Worm (Caenorhabditis elegans) whole organism, L3 larva: ENCODE data around the gene col-40.

Experiments
- R02D3.7 ChIP-seq: fragments of 150-350 bp; optimal IDR thresholded peaks from 2 replicates; lab custom pipeline; 2014; ENCODE audit warnings: missing biosample characterization, missing genetic modification characterization
- aly-2 ChIP-seq: fragments of 150-350 bp; optimal IDR thresholded peaks from 2 replicates; lab custom pipeline; 2014; ENCODE audit warnings: missing biosample characterization, missing genetic modification characterization
- ceh-82 ChIP-seq: fragments of 150-350 bp; optimal IDR thresholded peaks from 2 replicates; lab custom pipeline; 2014; ENCODE audit warnings: missing biosample characterization, missing genetic modification characterization
- daf-12 ChIP-seq: fragments of 150-350 bp; optimal IDR thresholded peaks from 2 replicates; lab custom pipeline; 2014; ENCODE audit warnings: missing biosample characterization, missing genetic modification reagents, missing genetic modification characterization
- egl-5 ChIP-seq: fragments of 150-350 bp; optimal IDR thresholded peaks from 2 replicates; lab custom pipeline; 2017; ENCODE audit warnings: missing biosample characterization, missing genetic modification reagents, missing genetic modification characterization, inconsistent platforms
- elt-1 ChIP-seq: fragments of 150-350 bp; optimal IDR thresholded peaks from 2 replicates; lab custom pipeline; 2014; ENCODE audit warnings: missing biosample characterization, missing genetic modification characterization
- elt-2 ChIP-seq: sonication (generic microtip); optimal IDR thresholded peaks from 2 replicates; lab custom pipeline; 2016; ENCODE audit warnings: missing genetic modification reagents, mild to moderate bottlenecking, missing genetic modification characterization, missing compliant biosample characterization
- elt-3 ChIP-seq, 3 experiments: fragments of 150-350 bp in 1 of 3; sonication (generic microtip) in 2 of 3; optimal IDR thresholded peaks; 2 replicates in 2 of 3; 4 replicates in 1 of 3; lab custom pipeline; 2014 to 2017; ENCODE audit warnings: missing biosample characterization in 3 of 3, missing genetic modification characterization in 3 of 3
- eor-1 ChIP-seq, 2 experiments: fragments of 150-350 bp; optimal IDR thresholded peaks; 2 replicates each; lab custom pipeline; 2014 to 2018; ENCODE audit warnings: missing biosample characterization in 2 of 2, missing genetic modification characterization in 2 of 2
- fos-1 ChIP-seq: fragments of 150-350 bp; optimal IDR thresholded peaks from 2 replicates; lab custom pipeline; 2014; ENCODE audit warnings: missing biosample characterization, missing genetic modification characterization
- lin-39 ChIP-seq: fragments of 150-350 bp; optimal IDR thresholded peaks from 2 replicates; lab custom pipeline; 2018; ENCODE audit warnings: missing biosample characterization, missing genetic modification reagents, missing genetic modification characterization
- mdl-1 ChIP-seq: fragments of 150-350 bp; optimal IDR thresholded peaks from 2 replicates; lab custom pipeline; 2014; ENCODE audit warnings: missing biosample characterization, missing genetic modification characterization
- nfya-1 ChIP-seq: sonication (generic microtip); optimal IDR thresholded peaks from 2 replicates; lab custom pipeline; 2017; ENCODE audit warnings: missing genetic modification characterization, mild to moderate bottlenecking, missing compliant biosample characterization, antibody characterized with exemption, moderate library complexity; ENCODE audit not compliant: insufficient read depth
- nhr-11 ChIP-seq: fragments of 150-350 bp; optimal IDR thresholded peaks from 2 replicates; lab custom pipeline; 2014; ENCODE audit warnings: missing biosample characterization, missing genetic modification characterization
- nhr-12 ChIP-seq: fragments of 150-350 bp; optimal IDR thresholded peaks from 2 replicates; lab custom pipeline; 2014; ENCODE audit warnings: missing biosample characterization, missing genetic modification characterization
- nhr-23 ChIP-seq: fragments of 150-350 bp; optimal IDR thresholded peaks from 2 replicates; lab custom pipeline; 2014; ENCODE audit warnings: missing biosample characterization, missing genetic modification reagents, missing genetic modification characterization
- nhr-237 ChIP-seq: fragments of 150-350 bp; optimal IDR thresholded peaks from 2 replicates; lab custom pipeline; 2014; ENCODE audit warnings: missing biosample characterization, missing genetic modification characterization
- nhr-25 ChIP-seq: sonication (generic microtip); optimal IDR thresholded peaks from 2 replicates; lab custom pipeline; 2017; ENCODE audit warnings: missing biosample characterization, missing genetic modification characterization
- nhr-28 ChIP-seq: fragments of 150-350 bp; optimal IDR thresholded peaks from 2 replicates; lab custom pipeline; 2014; ENCODE audit warnings: missing biosample characterization, missing genetic modification characterization
- nhr-43 ChIP-seq: sonication (generic microtip); optimal IDR thresholded peaks from 2 replicates; lab custom pipeline; 2016; ENCODE audit warnings: mild to moderate bottlenecking, missing genetic modification characterization, missing compliant biosample characterization; ENCODE audit not compliant: poor library complexity, severe bottlenecking
- nhr-67 ChIP-seq: fragments of 150-350 bp; optimal IDR thresholded peaks from 2 replicates; lab custom pipeline; 2014; ENCODE audit warnings: missing biosample characterization, missing genetic modification characterization
- nhr-77 ChIP-seq: fragments of 150-350 bp; optimal IDR thresholded peaks from 2 replicates; lab custom pipeline; 2014; ENCODE audit warnings: missing biosample characterization, missing genetic modification characterization
- pha-4 ChIP-seq: fragments of 150-350 bp; optimal IDR thresholded peaks from 2 replicates; lab custom pipeline; 2014; ENCODE audit warnings: missing biosample characterization, missing genetic modification reagents, missing genetic modification characterization
- pqm-1 ChIP-seq: fragments of 150-350 bp; optimal IDR thresholded peaks from 2 replicates; lab custom pipeline; 2017; ENCODE audit warnings: missing biosample characterization, missing genetic modification characterization, inconsistent platforms
- skn-1 ChIP-seq: fragments of 150-350 bp; optimal IDR thresholded peaks from 2 replicates; lab custom pipeline; 2014; ENCODE audit warnings: missing biosample characterization, missing genetic modification characterization
- tbx-2 ChIP-seq: sonication (generic microtip); optimal IDR thresholded peaks from 2 replicates; lab custom pipeline; 2016; ENCODE audit warnings: mild to moderate bottlenecking, missing genetic modification characterization, missing compliant biosample characterization
- unc-39 ChIP-seq: sonication (generic microtip); optimal IDR thresholded peaks from 4 replicates; lab custom pipeline; 2017; ENCODE audit warnings: missing biosample characterization, missing genetic modification characterization
- unc-62 ChIP-seq: fragments of 150-350 bp; sonication (generic microtip); optimal IDR thresholded peaks from 4 replicates; lab custom pipeline; 2014; ENCODE audit warnings: missing biosample characterization, missing genetic modification reagents, missing genetic modification characterization
- zag-1 ChIP-seq: fragments of 150-350 bp; optimal IDR thresholded peaks from 2 replicates; lab custom pipeline; 2014; ENCODE audit warnings: missing biosample characterization, missing genetic modification characterization
- ztf-11 ChIP-seq: fragments of 150-350 bp; optimal IDR thresholded peaks from 2 replicates; lab custom pipeline; 2014; ENCODE audit warnings: missing biosample characterization, missing genetic modification characterization

The col-40 gene

ce11 chrII:1106914-1107597, at the start of gene col-40:
TSS of gene col-40 (minus strand) at chrII:1106964.
- TF ChIP-seq skn-1 (tag; lab: Kevin White, UChicago), result no peak
- TF ChIP-seq nhr-25 (tag; lab: Kevin White, UChicago), result no peak
- no peak for TF ChIP-seq nhr-28 (tag; lab: Kevin White, UChicago)

ce11 chrII:1153299-1153698, 46.5 kb upstream of the col-40 start:
- TF ChIP-seq mdl-1 (tag; lab: Kevin White, UChicago) (no peak), nhr-67 (no peak), nhr-23 (tag; lab: Kevin White, UChicago) (no peak)

DNA sequence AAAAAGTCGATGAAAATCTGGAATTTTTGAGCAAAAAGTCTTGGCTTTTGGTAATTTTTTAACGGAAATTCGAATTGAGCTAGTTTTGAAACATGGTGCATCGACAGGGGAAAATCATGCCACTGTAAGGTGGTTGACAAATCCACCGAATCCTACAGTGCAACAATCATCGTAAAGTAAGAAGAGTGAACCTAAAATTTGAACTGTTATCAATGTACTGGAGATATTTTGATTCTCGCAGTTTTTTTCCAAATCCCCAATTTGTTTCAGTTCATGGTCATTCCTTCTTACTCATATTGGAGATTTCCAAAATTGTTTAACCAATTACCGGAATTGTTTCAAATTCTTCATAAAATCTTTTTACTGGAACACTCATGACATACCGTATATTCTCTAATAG, 46.0 kb upstream of the col-40 start:
- TF ChIP-seq elt-2 (tag; lab: Kevin White, UChicago), result peak; percentile 30
- TF ChIP-seq ztf-11 (tag; lab: Kevin White, UChicago), result no peak

- TF ChIP-seq nhr-12 (tag; lab: Kevin White, UChicago) (no peak), daf-12 (tag; lab: Kevin White, UChicago) (no peak), pha-4 (tag; lab: Kevin White, UChicago) (no peak), unc-62 (GFP tag; lab: Kevin White, UChicago) (no peak), nhr-43 (tag; lab: Kevin White, UChicago) (no peak), lin-39 (tag; lab: Kevin White, UChicago) (no peak), nfya-1 (tag; lab: Kevin White, UChicago) (no peak), egl-5 (tag; lab: Kevin White, UChicago) (no peak)
These were observed 45.0 kb upstream of the col-40 start for ce11 chrII:1151810-1152209.

- TF ChIP-seq nhr-237 (no peak), egl-5 (tag; lab: Kevin White, UChicago) (no peak), nhr-11 (tag; lab: Kevin White, UChicago) (no peak), eor-1 (tag; optimal IDR thresholded peaks at IDR 0.05; lab: Kevin White, UChicago) (no peak), nfya-1 (tag; lab: Kevin White, UChicago) (no peak), nhr-67 (no peak), zag-1 (tag; lab: Kevin White, UChicago) (no peak)
These were observed 42.6 kb upstream of the col-40 start for ce11 chrII:1149390-1149789.

- TF ChIP-seq nhr-23 (tag; lab: Kevin White, UChicago) (peak; percentile 29), nhr-43 (tag; lab: Kevin White, UChicago) (peak; percentile 65), elt-2 (tag; lab: Kevin White, UChicago) (peak; percentile 76), pqm-1 (tag; lab: Kevin White, UChicago) (peak; percentile 64), nhr-77 (tag; lab: Kevin White, UChicago) (no peak), daf-12 (tag; lab: Kevin White, UChicago) (no peak), unc-39 (no peak)
These were observed 36.5 kb upstream of the col-40 start for ce11 chrII:1143173-1143738.

ce11 chrII:1141720-1142574, 35.2 kb upstream of the col-40 start:
- TF ChIP-seq nhr-237, result no peak
- no peak for TF ChIP-seq tbx-2 (tag; lab: Kevin White, UChicago)
- no peak for TF ChIP-seq fos-1 (tag; lab: Kevin White, UChicago)
- TF ChIP-seq nhr-25 (tag; lab: Kevin White, UChicago), result peak; percentile 44
- no peak for TF ChIP-seq ceh-82 (tag; lab: Kevin White, UChicago)
- no peak for TF ChIP-seq unc-39
- TF ChIP-seq nhr-28 (tag; lab: Kevin White, UChicago), result no peak
- TF ChIP-seq R02D3.7, result no peak
- no peak for TF ChIP-seq aly-2 (tag; lab: Kevin White, UChicago)
- TF ChIP-seq elt-1 (tag; lab: Kevin White, UChicago), result peak; percentile 43
- no peak for TF ChIP-seq elt-3 (tag; optimal IDR thresholded peaks at IDR 0.05; lab: Kevin White, UChicago)
- TF ChIP-seq nhr-23 (tag; lab: Kevin White, UChicago), result peak; percentile 17
- TF ChIP-seq skn-1 (tag; lab: Kevin White, UChicago), result no peak
- TF ChIP-seq, all 47 proteins: peak for 3
